Worm (Caenorhabditis elegans) whole organism, young adult: ENCODE results near the gene B0302.4.

Experiments
- C17E4.6 ChIP-seq: fragments of 200-800 bp; sonication (Bioruptor generic); IDR thresholded peaks from 2 replicates; pipeline ENCODE4 v1.3.6; 2022; ENCODE audit warnings: missing genetic modification reagents, missing genetic modification characterization, missing compliant biosample characterization
- F49E8.2 ChIP-seq: sonication (generic microtip); optimal IDR thresholded peaks from 3 replicates; lab custom pipeline; 2017; ENCODE audit warnings: missing genetic modification characterization, mild to moderate bottlenecking, missing compliant biosample characterization, antibody characterized with exemption, moderate library complexity; ENCODE audit not compliant: insufficient read depth
- F57A8.1 ChIP-seq: fragments of 200-800 bp; sonication (Bioruptor generic); optimal IDR thresholded peaks from 2 replicates; lab custom pipeline; 2018; ENCODE audit warnings: mild to moderate bottlenecking, missing genetic modification characterization, moderate library complexity, missing compliant biosample characterization
- K11D2.4 ChIP-seq: fragments of 200-800 bp; sonication (Bioruptor generic); IDR thresholded peaks from 2 replicates; pipeline ENCODE4 v1.3.6; 2022; ENCODE audit warnings: missing genetic modification reagents, missing genetic modification characterization, missing compliant biosample characterization
- K12H6.12 ChIP-seq: fragments of 200-800 bp; sonication (Bioruptor generic); optimal IDR thresholded peaks from 2 replicates; lab custom pipeline; 2018; ENCODE audit warnings: mild to moderate bottlenecking, missing genetic modification characterization, missing compliant biosample characterization
- Y53F4B.3 ChIP-seq: fragments of 200-800 bp; sonication (Bioruptor generic); IDR thresholded peaks from 2 replicates; pipeline ENCODE4 v1.3.6; 2022; ENCODE audit warnings: missing genetic modification reagents, missing genetic modification characterization, missing compliant biosample characterization
- ZK185.1 ChIP-seq: sonication (generic microtip); optimal IDR thresholded peaks from 2 replicates; lab custom pipeline; 2016; ENCODE audit warnings: mild to moderate bottlenecking, missing genetic modification characterization, missing compliant biosample characterization; ENCODE audit not compliant: poor library complexity, severe bottlenecking
- ama-1 ChIP-seq, 3 experiments: fragments of 150-350 bp in 1 of 3; sonication (generic microtip) in 2 of 3; optimal IDR thresholded peaks; 2 replicates each; lab custom pipeline; 2014 to 2018; ENCODE audit warnings: missing biosample characterization in 2 of 3, missing genetic modification characterization in 2 of 3, missing genetic modification reagents in 2 of 3
- aptf-3 ChIP-seq: fragments of 200-800 bp; sonication (Bioruptor generic); IDR thresholded peaks from 2 replicates; pipeline ENCODE4 v1.3.6; 2022; ENCODE audit warnings: missing genetic modification characterization, missing compliant biosample characterization
- attf-5 ChIP-seq: fragments of 200-800 bp; sonication (Bioruptor generic); optimal IDR thresholded peaks from 2 replicates; lab custom pipeline; 2018; ENCODE audit warnings: mild to moderate bottlenecking, missing genetic modification characterization, missing compliant biosample characterization
- attf-6 ChIP-seq: fragments of 200-800 bp; sonication (Bioruptor generic); IDR thresholded peaks from 2 replicates; pipeline ENCODE4 v1.3.6; 2022; ENCODE audit warnings: missing genetic modification reagents, missing genetic modification characterization, missing compliant biosample characterization
- bed-2 ChIP-seq: fragments of 200-800 bp; sonication (Bioruptor generic); IDR thresholded peaks from 2 replicates; pipeline ENCODE4 v1.3.6; 2022; ENCODE audit warnings: missing genetic modification reagents, missing genetic modification characterization, missing compliant biosample characterization
- ccch-3 ChIP-seq: fragments of 200-800 bp; sonication (Bioruptor generic); optimal IDR thresholded peaks from 2 replicates; lab custom pipeline; 2018; ENCODE audit warnings: mild to moderate bottlenecking, missing genetic modification characterization, missing compliant biosample characterization
- cebp-1 ChIP-seq, 2 experiments: fragments of 200-800 bp in 1 of 2; sonication (Bioruptor generic) in 1 of 2; sonication (generic microtip) in 1 of 2; IDR thresholded peaks in 1 of 2; optimal IDR thresholded peaks in 1 of 2; 2 replicates each; pipeline versions ENCODE4 v1.3.6 to Lab custom; 2017 to 2022; ENCODE audit warnings: missing compliant biosample characterization in 2 of 2, missing genetic modification characterization in 2 of 2, mild to moderate bottlenecking in 1 of 2, missing genetic modification reagents in 1 of 2, moderate library complexity in 1 of 2
- ceh-27 ChIP-seq: fragments of 200-800 bp; sonication (Bioruptor generic); optimal IDR thresholded peaks from 2 replicates; lab custom pipeline; 2018; ENCODE audit warnings: mild to moderate bottlenecking, missing genetic modification characterization, moderate library complexity, missing compliant biosample characterization
- ceh-40 ChIP-seq: fragments of 200-800 bp; sonication (Bioruptor generic); IDR thresholded peaks from 2 replicates; pipeline ENCODE4 v1.3.6; 2022; ENCODE audit warnings: missing genetic modification characterization, missing compliant biosample characterization
- ceh-91 ChIP-seq: fragments of 200-800 bp; sonication (Bioruptor generic); IDR thresholded peaks from 2 replicates; pipeline ENCODE4 v1.3.6; 2022; ENCODE audit warnings: missing genetic modification reagents, missing genetic modification characterization, missing compliant biosample characterization
- die-1 ChIP-seq: sonication (generic microtip); optimal IDR thresholded peaks from 2 replicates; lab custom pipeline; 2016; ENCODE audit warnings: missing genotype, mild to moderate bottlenecking, missing genetic modification characterization, missing compliant biosample characterization
- dox-1 ChIP-seq: fragments of 200-800 bp; sonication (Bioruptor generic); IDR thresholded peaks from 2 replicates; pipeline ENCODE4 v1.3.6; 2022; ENCODE audit warnings: missing genetic modification reagents, missing genetic modification characterization, missing compliant biosample characterization
- dpff-1 ChIP-seq: sonication (generic microtip); optimal IDR thresholded peaks from 2 replicates; lab custom pipeline; 2017; ENCODE audit warnings: mild to moderate bottlenecking, missing genetic modification characterization, missing compliant biosample characterization
- dpl-1 ChIP-seq: fragments of 150-350 bp; optimal IDR thresholded peaks from 2 replicates; lab custom pipeline; 2014; ENCODE audit warnings: missing biosample characterization, missing genetic modification reagents, missing genetic modification characterization
- ekl-4 ChIP-seq: fragments of 200-800 bp; sonication (Bioruptor generic); IDR thresholded peaks from 2 replicates; pipeline ENCODE4 v1.3.6; 2022; ENCODE audit warnings: missing genetic modification reagents, missing genetic modification characterization, missing compliant biosample characterization
- gei-17 ChIP-seq: fragments of 200-800 bp; sonication (Bioruptor generic); optimal IDR thresholded peaks from 2 replicates; lab custom pipeline; 2018; ENCODE audit warnings: mild to moderate bottlenecking, missing genetic modification characterization, missing compliant biosample characterization
- hmg-1.2 ChIP-seq: fragments of 200-800 bp; sonication (Bioruptor generic); IDR thresholded peaks from 2 replicates; pipeline ENCODE4 v1.3.6; 2022; ENCODE audit warnings: missing genetic modification reagents, missing genetic modification characterization, missing compliant biosample characterization
- let-607 ChIP-seq, 2 experiments: fragments of 200-800 bp in 1 of 2; sonication (Bioruptor generic) in 1 of 2; sonication (generic microtip) in 1 of 2; optimal IDR thresholded peaks; 2 replicates each; lab custom pipeline; 2016 to 2018; ENCODE audit warnings: mild to moderate bottlenecking in 2 of 2, missing compliant biosample characterization in 2 of 2, missing genetic modification characterization in 2 of 2, moderate library complexity in 2 of 2, missing genotype in 1 of 2
- lin-35 ChIP-seq, 3 experiments: fragments of 150-350 bp in 2 of 3; sonication (generic microtip) in 1 of 3; optimal IDR thresholded peaks; 2 replicates each; lab custom pipeline; 2014 to 2018; ENCODE audit warnings: missing biosample characterization in 3 of 3, missing genetic modification characterization in 3 of 3, missing genetic modification reagents in 3 of 3
- lin-40 ChIP-seq: sonication (generic microtip); optimal IDR thresholded peaks from 2 replicates; lab custom pipeline; 2016; ENCODE audit warnings: missing genetic modification characterization, mild to moderate bottlenecking, missing compliant biosample characterization, missing genotype, missing genetic modification reagents
- mes-4 ChIP-seq: sonication (generic microtip); optimal IDR thresholded peaks from 2 replicates; lab custom pipeline; 2016; ENCODE audit warnings: missing genotype, missing genetic modification characterization, missing compliant biosample characterization
- mxl-1 ChIP-seq: sonication (generic microtip); optimal IDR thresholded peaks from 2 replicates; lab custom pipeline; 2016; ENCODE audit warnings: missing genetic modification characterization, missing compliant biosample characterization
- nfya-1 ChIP-seq: sonication (generic microtip); optimal IDR thresholded peaks from 2 replicates; lab custom pipeline; 2017; ENCODE audit warnings: antibody characterized with exemption, missing compliant biosample characterization, missing genetic modification characterization, borderline replicate concordance; ENCODE audit not compliant: insufficient read depth
- nfyb-1 ChIP-seq: fragments of 200-800 bp; sonication (Bioruptor generic); IDR thresholded peaks from 2 replicates; pipeline ENCODE4 v1.3.6; 2022; ENCODE audit warnings: missing genetic modification reagents, missing genetic modification characterization, missing compliant biosample characterization
- nhr-80 ChIP-seq: sonication (generic microtip); optimal IDR thresholded peaks from 2 replicates; lab custom pipeline; 2016; ENCODE audit warnings: missing genetic modification characterization, missing compliant biosample characterization
- rcor-1 ChIP-seq: fragments of 200-800 bp; sonication (Bioruptor generic); IDR thresholded peaks from 2 replicates; pipeline ENCODE4 v1.3.6; 2022; ENCODE audit warnings: missing genetic modification reagents, missing genetic modification characterization, missing compliant biosample characterization
- rec-8 ChIP-seq, 2 experiments: sonication (generic microtip); optimal IDR thresholded peaks; 2 replicates each; lab custom pipeline; 2016; ENCODE audit warnings: mild to moderate bottlenecking in 2 of 2, missing genetic modification characterization in 2 of 2, missing genetic modification reagents in 2 of 2, missing genotype in 2 of 2, missing biosample characterization in 1 of 2, missing compliant biosample characterization in 1 of 2, moderate library complexity in 1 of 2
- sdz-38 ChIP-seq: sonication (generic microtip); optimal IDR thresholded peaks from 2 replicates; lab custom pipeline; 2016; ENCODE audit warnings: missing genotype, missing genetic modification characterization, missing compliant biosample characterization
- snpc-4 ChIP-seq, 5 experiments: fragments of 150-350 bp in 1 of 5; sonication (generic microtip) in 4 of 5; optimal IDR thresholded peaks; 2 replicates each; lab custom pipeline; 2014 to 2018; ENCODE audit warnings: missing genetic modification characterization in 5 of 5, missing biosample characterization in 3 of 5, antibody characterized with exemption in 2 of 5, mild to moderate bottlenecking in 2 of 5, missing compliant biosample characterization in 2 of 5, missing genotype in 2 of 5, moderate library complexity in 2 of 5, missing genetic modification reagents in 1 of 5
- somi-1 ChIP-seq: fragments of 200-800 bp; sonication (Bioruptor generic); optimal IDR thresholded peaks from 2 replicates; lab custom pipeline; 2018; ENCODE audit warnings: mild to moderate bottlenecking, missing genetic modification characterization, missing compliant biosample characterization
- sptf-2 ChIP-seq: fragments of 200-800 bp; sonication (Bioruptor generic); optimal IDR thresholded peaks from 2 replicates; lab custom pipeline; 2018; ENCODE audit warnings: mild to moderate bottlenecking, missing genetic modification characterization, missing compliant biosample characterization
- tbp1 ChIP-seq: fragments of 200-800 bp; sonication (Bioruptor generic); optimal IDR thresholded peaks from 2 replicates; lab custom pipeline; 2018; ENCODE audit warnings: mild to moderate bottlenecking, missing genetic modification characterization, missing compliant biosample characterization
- tbx-9 ChIP-seq: sonication (generic microtip); optimal IDR thresholded peaks from 2 replicates; lab custom pipeline; 2016; ENCODE audit warnings: borderline replicate concordance, missing genetic modification characterization, inconsistent platforms, missing compliant biosample characterization
- unc-62 ChIP-seq: fragments of 150-350 bp; optimal IDR thresholded peaks from 2 replicates; lab custom pipeline; 2014; ENCODE audit warnings: missing biosample characterization, missing genetic modification reagents, missing genetic modification characterization
- xnd-1 ChIP-seq: sonication (generic microtip); optimal IDR thresholded peaks from 2 replicates; lab custom pipeline; 2016; ENCODE audit warnings: missing genotype, missing genetic modification reagents, missing genetic modification characterization, missing compliant biosample characterization
- zfh-2 ChIP-seq: fragments of 200-800 bp; sonication (Bioruptor generic); conservative IDR thresholded peaks from 2 replicates; pipeline ENCODE4 v1.3.6; 2022; ENCODE audit warnings: missing genetic modification reagents, missing genetic modification characterization, missing compliant biosample characterization

The B0302.4 gene

ce11 chrX:17184363-17184762, 7.8 kb upstream of the B0302.4 start:
- no peak for TF ChIP-seq mes-4
- 0 out of 2 replicates have a peak, but pooled peaks have one; percentile 25 for TF ChIP-seq ekl-4 (GFP tag; lab: Robert Waterston, UW)
- TF ChIP-seq zfh-2 (GFP tag; lab: Robert Waterston, UW), result no peak
- TF ChIP-seq ccch-3 (GFP tag; lab: Kevin White, UChicago), result no peak
- TF ChIP-seq lin-35 (GFP tag; optimal IDR thresholded peaks at IDR 0.05; lab: Kevin White, UChicago), result peak in 1 of 3 experiments; percentile 28
- no peak for TF ChIP-seq C17E4.6 (GFP tag; lab: Robert Waterston, UW)
- no peak for TF ChIP-seq xnd-1
- TF ChIP-seq let-607 (tag; optimal IDR thresholded peaks at IDR 0.05; lab: Kevin White, UChicago), result no peak
- peak; percentile 33 for TF ChIP-seq attf-5 (GFP tag; lab: Kevin White, UChicago)
- TF ChIP-seq somi-1 (GFP tag; lab: Kevin White, UChicago), result no peak
- TF ChIP-seq sptf-2, result no peak
- TF ChIP-seq nhr-80 (tag; lab: Kevin White, UChicago), result peak; percentile 60
- no peak for TF ChIP-seq tbx-9 (tag; lab: Kevin White, UChicago)
- TF ChIP-seq bed-2 (GFP tag; lab: Robert Waterston, UW), result no peak
- TF ChIP-seq F57A8.1 (GFP tag; lab: Kevin White, UChicago), result no peak
- peak; percentile 10 for TF ChIP-seq die-1 (tag; lab: Kevin White, UChicago)
- peak; percentile 29 for TF ChIP-seq ZK185.1 (tag; lab: Kevin White, UChicago)
- peak; percentile 60 for TF ChIP-seq lin-40 (tag; lab: Kevin White, UChicago)
- no peak for TF ChIP-seq F49E8.2 (tag; lab: Kevin White, UChicago)
- TF ChIP-seq gei-17 (GFP tag; lab: Kevin White, UChicago), result peak; percentile 11
- no peak for TF ChIP-seq mxl-1 (tag; lab: Kevin White, UChicago)
- peak; percentile 97 for TF ChIP-seq cebp-1 (GFP tag; IDR thresholded peaks at IDR 0.05; lab: Robert Waterston, UW)
- peak; percentile 99 for TF ChIP-seq cebp-1 (tag; optimal IDR thresholded peaks at IDR 0.05; lab: Kevin White, UChicago)
- no peak for TF ChIP-seq dpff-1
- TF ChIP-seq aptf-3 (GFP tag; lab: Robert Waterston, UW), result no peak
- TF ChIP-seq dpl-1 (GFP tag; lab: Kevin White, UChicago), result no peak
- peak; percentile 64 for TF ChIP-seq K12H6.12 (tag; lab: Kevin White, UChicago)
- TF ChIP-seq sdz-38 (tag; lab: Kevin White, UChicago), result no peak
- TF ChIP-seq K11D2.4 (GFP tag; lab: Robert Waterston, UW), result peak; percentile 50; the same call in 1 of the 2 replicates
- 0 out of 2 replicates have a peak, but pooled peaks have one; percentile 56 for TF ChIP-seq nfyb-1 (GFP tag; lab: Robert Waterston, UW)
- TF ChIP-seq ceh-27, result peak; percentile 59
- TF ChIP-seq Y53F4B.3, result no peak
- no peak for TF ChIP-seq ceh-40 (GFP tag; lab: Robert Waterston, UW)
- TF ChIP-seq tbp1, result no peak
- TF ChIP-seq attf-6, result no peak
- TF ChIP-seq unc-62, result peak; percentile 50
- no peak for TF ChIP-seq ama-1 (optimal IDR thresholded peaks at IDR 0.05; lab: Kevin White, UChicago)
- no peak for TF ChIP-seq ama-1 (GFP tag; optimal IDR thresholded peaks at IDR 0.05; lab: Kevin White, UChicago)
- TF ChIP-seq nfya-1 (tag; lab: Kevin White, UChicago), result no peak
- TF ChIP-seq rec-8 (tag; optimal IDR thresholded peaks at IDR 0.05; lab: Kevin White, UChicago), result no peak
- no peak for TF ChIP-seq ceh-91 (GFP tag; lab: Robert Waterston, UW)
- TF ChIP-seq snpc-4 (GFP tag; optimal IDR thresholded peaks at IDR 0.05; lab: Kevin White, UChicago), result no peak
- peak in 2 of 4 experiments; percentile 30 to 48 for TF ChIP-seq snpc-4 (tag; optimal IDR thresholded peaks at IDR 0.05; lab: Kevin White, UChicago)
- TF ChIP-seq dox-1, result peak; percentile 77
- TF ChIP-seq hmg-1.2 (GFP tag; lab: Robert Waterston, UW), result peak; percentile 87
- 0 out of 2 replicates have a peak, but pooled peaks have one; percentile 15 for TF ChIP-seq rcor-1 (GFP tag; lab: Robert Waterston, UW)
